Worm (Caenorhabditis elegans): ENCODE results near the gene F44B9.10.

ce11 chrIII:8042775-8043174 lies 9.3 kb upstream of the F44B9.10 start, which contains the start of gene K12H4.6:
- TF ChIP-seq rnt-1 (tag; optimal IDR thresholded peaks at IDR 0.05) (no peak), pax-1 (tag; optimal IDR thresholded peaks at IDR 0.05) (no peak), pha-4 (tag; optimal IDR thresholded peaks at IDR 0.05) (no peak), F13H6.1 (tag; optimal IDR thresholded peaks at IDR 0.05) (no peak), ceh-9 (tag; optimal IDR thresholded peaks at IDR 0.05) (no peak)
